Worm (Caenorhabditis elegans): ENCODE data around the gene srx-50.

The srx-50 gene

DNA sequence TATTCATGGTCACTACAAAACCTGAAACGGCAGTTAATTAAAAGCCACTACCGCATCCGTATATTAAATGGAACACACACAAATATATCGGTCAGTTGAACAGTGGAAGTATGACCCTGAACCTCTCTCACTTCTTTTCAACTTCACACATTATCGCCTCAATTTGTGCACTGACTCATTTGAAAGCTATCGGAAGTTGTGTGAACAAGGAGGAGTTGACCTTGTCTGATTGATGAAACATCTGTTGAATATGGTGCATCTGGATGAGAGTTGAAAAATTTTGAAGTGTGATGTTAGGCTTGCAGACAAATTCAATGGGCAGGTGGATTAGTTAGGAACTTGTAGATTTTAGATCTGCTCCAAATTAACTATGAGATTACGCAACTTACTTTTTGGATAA lies 39.7 kb downstream of the srx-50 start:
- no peak for TF ChIP-seq grh-1 (GFP tag; IDR thresholded peaks at IDR 0.05)
- TF ChIP-seq pag-3 (tag; optimal IDR thresholded peaks at IDR 0.05; ENCODE audit: borderline replicate concordance, insufficient read depth): no peak
- no peak for TF ChIP-seq nhr-84 (tag; optimal IDR thresholded peaks at IDR 0.05)
- no peak for TF ChIP-seq aly-2 (tag; optimal IDR thresholded peaks at IDR 0.05)
- TF ChIP-seq fos-1 (tag; optimal IDR thresholded peaks at IDR 0.05): no peak
- no peak for TF ChIP-seq unc-130 (tag; optimal IDR thresholded peaks at IDR 0.05)
- no peak for TF ChIP-seq tlp-1 (tag; optimal IDR thresholded peaks at IDR 0.05)
- no peak for TF ChIP-seq pax-3 (tag; optimal IDR thresholded peaks at IDR 0.05)
- no peak for TF ChIP-seq nhr-47 (tag; optimal IDR thresholded peaks at IDR 0.05)
- TF ChIP-seq ceh-63 (GFP tag; optimal IDR thresholded peaks at IDR 0.05): no peak
- TF ChIP-seq irx-1 (tag; optimal IDR thresholded peaks at IDR 0.05): no peak
- no peak for TF ChIP-seq ama-1 (optimal IDR thresholded peaks at IDR 0.05)

DNA sequence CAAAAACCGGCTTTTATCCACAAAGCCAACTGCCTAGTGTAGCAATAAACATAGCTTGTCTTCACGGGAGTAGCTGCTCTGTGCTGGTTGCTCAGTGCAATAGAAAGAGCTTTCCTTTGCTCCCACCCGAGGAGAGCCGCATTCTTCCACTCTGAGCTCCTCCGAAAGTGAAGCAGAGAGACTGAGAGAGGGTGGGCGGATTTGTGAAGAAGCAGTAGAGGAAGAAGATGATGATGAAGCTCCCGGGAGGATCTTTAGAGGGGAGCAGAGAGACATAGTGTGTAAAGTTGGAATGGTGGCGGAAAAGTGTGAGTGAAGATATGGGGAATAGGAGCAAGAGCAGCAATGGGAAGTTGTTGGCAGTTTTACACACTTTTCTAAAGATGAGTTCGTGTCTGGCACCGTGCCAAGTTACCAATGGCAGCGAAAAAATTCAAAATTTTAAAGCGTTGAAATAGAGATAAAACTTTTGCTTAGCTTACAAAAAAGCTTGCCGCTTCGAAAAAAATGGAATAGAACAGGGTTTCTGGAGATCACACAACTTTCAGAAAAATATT lies 40.8 kb downstream of the srx-50 start, which contains the start of gene ZC477.4:
Gene ZC477.4, minus strand, starts transcription at position 276 of the 557 bp plus-strand sequence.
- TF ChIP-seq elt-3 (tag; optimal IDR thresholded peaks at IDR 0.05) (no peak), jun-1 (tag; optimal IDR thresholded peaks at IDR 0.05) (no peak), ces-1 (GFP tag; optimal IDR thresholded peaks at IDR 0.05) (no peak), lsy-2 (tag; optimal IDR thresholded peaks at IDR 0.05) (peak; percentile 16 to 17), rnt-1 (tag; optimal IDR thresholded peaks at IDR 0.05) (peak; percentile 58), sox-4 (tag; optimal IDR thresholded peaks at IDR 0.05) (no peak), nhr-77 (tag; optimal IDR thresholded peaks at IDR 0.05) (peak; percentile 4), unc-130 (tag; optimal IDR thresholded peaks at IDR 0.05) (peak; percentile 25), nhr-19 (GFP tag; conservative IDR thresholded peaks at IDR 0.05) (peak; percentile 26; the same call in 1 of the 2 replicates), lin-35 (GFP tag; optimal IDR thresholded peaks at IDR 0.05) (no peak), efl-1 (optimal IDR thresholded peaks at IDR 0.05) (no peak), efl-1 (GFP tag; optimal IDR thresholded peaks at IDR 0.05 in 1 of 2) (no peak), mab-9 (GFP tag; IDR thresholded peaks at IDR 0.05) (no peak), ceh-8 (GFP tag; optimal IDR thresholded peaks at IDR 0.05) (no peak), vab-15 (tag; optimal IDR thresholded peaks at IDR 0.05) (no peak), lin-13 (GFP tag; optimal IDR thresholded peaks at IDR 0.05) (no peak), unc-62 (GFP tag; optimal IDR thresholded peaks at IDR 0.05) (no peak), ets-5 (GFP tag; IDR thresholded peaks at IDR 0.05) (no peak), dsc-1 (tag; optimal IDR thresholded peaks at IDR 0.05) (peak; percentile 59), pag-3 (tag; optimal IDR thresholded peaks at IDR 0.05; ENCODE audit: borderline replicate concordance, insufficient read depth) (peak; percentile 90), ztf-11 (tag; optimal IDR thresholded peaks at IDR 0.05) (no peak), snpc-4 (tag; optimal IDR thresholded peaks at IDR 0.05) (no peak), fkh-8 (tag; optimal IDR thresholded peaks at IDR 0.05) (no peak), lir-3 (tag; optimal IDR thresholded peaks at IDR 0.05; ENCODE audit: poor library complexity) (no peak), nhr-90 (tag; optimal IDR thresholded peaks at IDR 0.05; ENCODE audit: poor library complexity) (no peak), ceh-82 (tag; optimal IDR thresholded peaks at IDR 0.05) (no peak), zag-1 (tag; optimal IDR thresholded peaks at IDR 0.05) (no peak), pqm-1 (tag; optimal IDR thresholded peaks at IDR 0.05) (no peak), aly-2 (tag; optimal IDR thresholded peaks at IDR 0.05) (no peak), lin-14 (GFP tag; optimal IDR thresholded peaks at IDR 0.05) (peak; percentile 74), dpl-1 (GFP tag; optimal IDR thresholded peaks at IDR 0.05) (peak in 1 of 3 experiments; percentile 7), blmp-1 (tag; optimal IDR thresholded peaks at IDR 0.05) (no peak), lin-15B (tag; optimal IDR thresholded peaks at IDR 0.05) (no peak), nhr-71 (tag; optimal IDR thresholded peaks at IDR 0.05) (peak; percentile 59), hlh-4 (tag; optimal IDR thresholded peaks at IDR 0.05) (no peak), nhr-85 (tag) (no peak), nhr-47 (tag; optimal IDR thresholded peaks at IDR 0.05) (no peak), nhr-12 (tag; optimal IDR thresholded peaks at IDR 0.05) (no peak), lin-39 (tag; optimal IDR thresholded peaks at IDR 0.05) (no peak), xbp-1 (tag; optimal IDR thresholded peaks at IDR 0.05) (no peak), nhr-84 (tag; optimal IDR thresholded peaks at IDR 0.05) (no peak), fkh-4 (tag; optimal IDR thresholded peaks at IDR 0.05; ENCODE audit: borderline replicate concordance) (no peak), ama-1 (optimal IDR thresholded peaks at IDR 0.05) (no peak), F16B12.6 (tag; optimal IDR thresholded peaks at IDR 0.05) (no peak), unc-86 (tag; optimal IDR thresholded peaks at IDR 0.05) (no peak)

Measured in whole organism, L1 larva.